Fruit fly (Drosophila melanogaster): ENCODE results near the gene skd.

Gene skd

dm6 chr3L:21024965-21025833 is 2.0 kb downstream of the skd start (continued):
- TF ChIP-seq CG4424 (GFP tag; optimal IDR thresholded peaks at IDR 0.05) (peak; percentile 7), Drgx (GFP tag; IDR thresholded peaks at IDR 0.05) (peak; percentile 70), CG15696 (tag; optimal IDR thresholded peaks at IDR 0.05) (peak; percentile 11), Nf-YB (GFP tag; optimal IDR thresholded peaks at IDR 0.05) (peak; percentile 66), tll (GFP tag; optimal IDR thresholded peaks at IDR 0.05) (peak in 1 of 2 experiments; percentile 61), Dbx (GFP tag; IDR thresholded peaks at IDR 0.05) (peak; percentile 55; the same call in 1 of the 3 replicates), CG34224 (GFP tag; IDR thresholded peaks at IDR 0.05; ENCODE audit: partially characterized antibody) (0 out of 3 replicates have a peak, but pooled peaks have one; percentile 45), shn (GFP tag; optimal IDR thresholded peaks at IDR 0.05) (peak; percentile 6), Rx (GFP tag; IDR thresholded peaks at IDR 0.05) (no peak), abd-A (tag; optimal IDR thresholded peaks at IDR 0.05) (peak; percentile 26), CrebB (tag; optimal IDR thresholded peaks at IDR 0.05) (no peak), Med (GFP tag) (peak; percentile 33), CG4820 (GFP tag; optimal IDR thresholded peaks at IDR 0.05) (no peak), sd (tag; optimal IDR thresholded peaks at IDR 0.05) (peak; percentile 55), CG2199 (GFP tag; IDR thresholded peaks at IDR 0.05) (0 out of 3 replicates have a peak, but pooled peaks have one; percentile 15), Ssrp (tag; optimal IDR thresholded peaks at IDR 0.05) (no peak), CG12155 (GFP tag; optimal IDR thresholded peaks at IDR 0.05) (peak; percentile 21), CG13624 (GFP tag; optimal IDR thresholded peaks at IDR 0.05) (peak; percentile 13), H2.0 (GFP tag; IDR thresholded peaks at IDR 0.05) (no peak), CG2120 (GFP tag; optimal IDR thresholded peaks at IDR 0.05) (peak; percentile 32), CG4360 (GFP tag; IDR thresholded peaks at IDR 0.05) (peak; percentile 85), tin (GFP tag; optimal IDR thresholded peaks at IDR 0.05) (no peak)

- TF ChIP-seq crp (GFP tag; optimal IDR thresholded peaks at IDR 0.05) (peak in 1 of 2 experiments; percentile 1), mld (GFP tag; IDR thresholded peaks at IDR 0.05; ENCODE audit: partially characterized antibody) (peak; percentile 13; the same call in 1 of the 3 replicates), Xrp1 (GFP tag; IDR thresholded peaks at IDR 0.05) (0 out of 2 replicates have a peak, but pooled peaks have one; percentile 6), CG18599 (GFP tag; optimal IDR thresholded peaks at IDR 0.05) (no peak), lab (GFP tag; optimal IDR thresholded peaks at IDR 0.05) (peak; percentile 26), CG17361 (GFP tag; IDR thresholded peaks at IDR 0.05) (no peak), Med (GFP tag) (peak; percentile 47), crol (GFP tag; IDR thresholded peaks at IDR 0.05) (peak; percentile 75)
Observed at dm6 chr3L:21024563-21024962, 2.7 kb downstream of the skd start.

- no peak for TF ChIP-seq Abd-B (GFP tag; optimal IDR thresholded peaks at IDR 0.05)
- TF ChIP-seq NC2α (GFP tag; optimal IDR thresholded peaks at IDR 0.05): no peak
- TF ChIP-seq ind (GFP tag; optimal IDR thresholded peaks at IDR 0.05): no peak
- TF ChIP-seq chif (GFP tag; optimal IDR thresholded peaks at IDR 0.05): no peak
- TF ChIP-seq CG13894 (tag; optimal IDR thresholded peaks at IDR 0.05): peak; percentile 83
- TF ChIP-seq CG12391 (tag; optimal IDR thresholded peaks at IDR 0.05): no peak
- TF ChIP-seq CG17912 (GFP tag; optimal IDR thresholded peaks at IDR 0.05): no peak
- no peak for TF ChIP-seq slou (GFP tag; optimal IDR thresholded peaks at IDR 0.05)
- peak; percentile 59; the same call in 1 of the 3 replicates for TF ChIP-seq CG6175 (GFP tag; IDR thresholded peaks at IDR 0.05)
- peak; percentile 62 for TF ChIP-seq CG3995 (GFP tag; optimal IDR thresholded peaks at IDR 0.05)
- peak; percentile 72 for TF ChIP-seq grau (tag; optimal IDR thresholded peaks at IDR 0.05)
- no peak for TF ChIP-seq sisA (GFP tag; IDR thresholded peaks at IDR 0.05)
- TF ChIP-seq CG4360 (GFP tag; IDR thresholded peaks at IDR 0.05): no peak
- no peak for TF ChIP-seq nom (GFP tag; optimal IDR thresholded peaks at IDR 0.05)
- peak; percentile 49; the same call in 1 of the 2 replicates for TF ChIP-seq Awh (GFP tag; IDR thresholded peaks at IDR 0.05)
- no peak for TF ChIP-seq Hmr (GFP tag; optimal IDR thresholded peaks at IDR 0.05)
- no peak for TF ChIP-seq Trl (optimal IDR thresholded peaks at IDR 0.05)
- TF ChIP-seq Trl (GFP tag; optimal IDR thresholded peaks at IDR 0.05): no peak
- no peak for TF ChIP-seq Lhr (GFP tag; optimal IDR thresholded peaks at IDR 0.05)
Observed at dm6 chr3L:21023795-21024194, 3.4 kb downstream of the skd start.
